Worm (Caenorhabditis elegans): ENCODE data around the gene M70.3.

M70.3 gene

DNA sequence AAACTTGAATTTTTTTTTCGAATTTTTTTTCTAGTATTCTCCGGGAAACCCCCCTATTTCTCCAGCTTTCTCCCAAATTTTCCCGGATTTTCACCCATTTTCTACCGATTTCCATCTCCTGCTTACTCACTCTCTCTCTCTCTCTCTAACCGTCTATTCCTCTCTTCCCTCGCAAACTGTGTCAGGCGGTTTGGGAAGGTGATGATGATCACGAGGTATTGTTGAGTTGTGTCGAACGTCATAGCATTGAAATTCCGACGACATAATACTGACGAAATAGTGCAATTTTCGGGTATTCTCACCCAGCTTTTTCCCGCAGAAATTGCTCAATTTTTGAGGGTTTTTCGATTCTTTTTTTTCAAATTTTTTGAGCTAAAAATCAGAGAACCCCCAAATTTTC, 22.1 kb downstream of the M70.3 start (continued):
- no peak for TF ChIP-seq ceh-63 (GFP tag; optimal IDR thresholded peaks at IDR 0.05)
- TF ChIP-seq fkh-8 (tag; optimal IDR thresholded peaks at IDR 0.05) = peak; percentile 13
- TF ChIP-seq ama-1 (optimal IDR thresholded peaks at IDR 0.05) = peak; percentile 74
- TF ChIP-seq ztf-4 (tag; optimal IDR thresholded peaks at IDR 0.05) = peak; percentile 9
- TF ChIP-seq nhr-76 (tag; optimal IDR thresholded peaks at IDR 0.05) = no peak
- TF ChIP-seq isw-1 (GFP tag; IDR thresholded peaks at IDR 0.05) = no peak
- TF ChIP-seq egl-27 (tag; optimal IDR thresholded peaks at IDR 0.05) = no peak

- TF ChIP-seq nhr-76 (tag; optimal IDR thresholded peaks at IDR 0.05) = peak; percentile 70
- peak; percentile 95 for TF ChIP-seq nhr-11 (tag; optimal IDR thresholded peaks at IDR 0.05)
- no peak for TF ChIP-seq zag-1 (tag; optimal IDR thresholded peaks at IDR 0.05)
- no peak for TF ChIP-seq nhr-84 (tag; optimal IDR thresholded peaks at IDR 0.05)
- TF ChIP-seq aly-2 (tag; optimal IDR thresholded peaks at IDR 0.05) = peak; percentile 52
- TF ChIP-seq unc-130 (tag; optimal IDR thresholded peaks at IDR 0.05) = peak; percentile 65
- peak; percentile 98 for TF ChIP-seq sup-37 (GFP tag; optimal IDR thresholded peaks at IDR 0.05)
- TF ChIP-seq nhr-19 (GFP tag; conservative IDR thresholded peaks at IDR 0.05) = peak; percentile 98
- no peak for TF ChIP-seq tlp-1 (tag; optimal IDR thresholded peaks at IDR 0.05)
- no peak for TF ChIP-seq pag-3 (tag; optimal IDR thresholded peaks at IDR 0.05; ENCODE audit: borderline replicate concordance, insufficient read depth)
- TF ChIP-seq lin-14 (GFP tag; optimal IDR thresholded peaks at IDR 0.05) = peak; percentile 100
- peak; percentile 87 to 95 for TF ChIP-seq efl-1 (optimal IDR thresholded peaks at IDR 0.05)
- TF ChIP-seq efl-1 (GFP tag; optimal IDR thresholded peaks at IDR 0.05 in 1 of 2) = peak; percentile 71 to 98
- TF ChIP-seq ceh-82 (tag; optimal IDR thresholded peaks at IDR 0.05) = peak; percentile 76 to 94 (median 90)
- TF ChIP-seq lin-35 (GFP tag; optimal IDR thresholded peaks at IDR 0.05) = peak; percentile 82 to 90
- TF ChIP-seq mef-2 (tag; optimal IDR thresholded peaks at IDR 0.05) = peak; percentile 77
- peak; percentile 96 for TF ChIP-seq mab-9 (GFP tag; IDR thresholded peaks at IDR 0.05)
- TF ChIP-seq C04F5.9 (tag; optimal IDR thresholded peaks at IDR 0.05) = peak; percentile 83
- TF ChIP-seq hpl-2 (GFP tag; optimal IDR thresholded peaks at IDR 0.05) = peak; percentile 82
- no peak for TF ChIP-seq alr-1 (tag; optimal IDR thresholded peaks at IDR 0.05; ENCODE audit: borderline replicate concordance)
- peak; percentile 99 for TF ChIP-seq nhr-47 (tag; optimal IDR thresholded peaks at IDR 0.05)
- TF ChIP-seq fkh-4 (tag; optimal IDR thresholded peaks at IDR 0.05; ENCODE audit: borderline replicate concordance) = peak; percentile 88
- peak; percentile 90 for TF ChIP-seq ceh-63 (GFP tag; optimal IDR thresholded peaks at IDR 0.05)
- TF ChIP-seq pax-3 (tag; optimal IDR thresholded peaks at IDR 0.05) = peak; percentile 99
- TF ChIP-seq ama-1 (optimal IDR thresholded peaks at IDR 0.05) = no peak
- TF ChIP-seq swsn-7 (tag; optimal IDR thresholded peaks at IDR 0.05) = peak; percentile 99
- TF ChIP-seq fkh-10 (GFP tag; optimal IDR thresholded peaks at IDR 0.05) = peak; percentile 86
- peak; percentile 90 for TF ChIP-seq aha-1 (tag; optimal IDR thresholded peaks at IDR 0.05)
- peak; percentile 58 for TF ChIP-seq blmp-1 (tag; optimal IDR thresholded peaks at IDR 0.05)
- TF ChIP-seq nhr-28 (tag; optimal IDR thresholded peaks at IDR 0.05) = no peak
- TF ChIP-seq lin-39 (tag; optimal IDR thresholded peaks at IDR 0.05) = peak; percentile 91
- TF ChIP-seq hlh-4 (tag; optimal IDR thresholded peaks at IDR 0.05) = no peak
- TF ChIP-seq isw-1 (GFP tag; IDR thresholded peaks at IDR 0.05) = peak; percentile 95
- peak; percentile 99 for TF ChIP-seq fkh-8 (tag; optimal IDR thresholded peaks at IDR 0.05)
- no peak for TF ChIP-seq ces-1 (GFP tag; optimal IDR thresholded peaks at IDR 0.05)
- TF ChIP-seq dpl-1 (GFP tag; optimal IDR thresholded peaks at IDR 0.05) = peak; percentile 73 to 79 (median 77)
- TF ChIP-seq nhr-20 (tag; optimal IDR thresholded peaks at IDR 0.05) = peak; percentile 98
- peak; percentile 87 for TF ChIP-seq skn-1 (tag; optimal IDR thresholded peaks at IDR 0.05)
- TF ChIP-seq snpc-4 (tag; optimal IDR thresholded peaks at IDR 0.05) = peak; percentile 85
- TF ChIP-seq lin-15B (tag; optimal IDR thresholded peaks at IDR 0.05) = peak; percentile 21
- TF ChIP-seq nhr-71 (tag; optimal IDR thresholded peaks at IDR 0.05) = peak; percentile 100
- no peak for TF ChIP-seq sptf-1 (tag; optimal IDR thresholded peaks at IDR 0.05)
- TF ChIP-seq unc-98 (GFP tag; IDR thresholded peaks at IDR 0.05) = peak; percentile 84
- TF ChIP-seq vab-15 (tag; optimal IDR thresholded peaks at IDR 0.05) = peak; percentile 59
- peak; percentile 90 to 92 for TF ChIP-seq lsy-2 (tag; optimal IDR thresholded peaks at IDR 0.05)
- TF ChIP-seq C34B4.2 (tag; optimal IDR thresholded peaks at IDR 0.05) = peak; percentile 93
- peak; percentile 99 for TF ChIP-seq grh-1 (GFP tag; IDR thresholded peaks at IDR 0.05)
- TF ChIP-seq irx-1 (tag; optimal IDR thresholded peaks at IDR 0.05) = peak; percentile 98
- TF ChIP-seq unc-30 (tag; optimal IDR thresholded peaks at IDR 0.05) = no peak
Measured at ce11 chrIV:2219334-2219755, 22.9 kb downstream of the M70.3 start.
